Fruit fly (Drosophila melanogaster): ENCODE data around the gene NimC4.

The NimC4 gene

DNA sequence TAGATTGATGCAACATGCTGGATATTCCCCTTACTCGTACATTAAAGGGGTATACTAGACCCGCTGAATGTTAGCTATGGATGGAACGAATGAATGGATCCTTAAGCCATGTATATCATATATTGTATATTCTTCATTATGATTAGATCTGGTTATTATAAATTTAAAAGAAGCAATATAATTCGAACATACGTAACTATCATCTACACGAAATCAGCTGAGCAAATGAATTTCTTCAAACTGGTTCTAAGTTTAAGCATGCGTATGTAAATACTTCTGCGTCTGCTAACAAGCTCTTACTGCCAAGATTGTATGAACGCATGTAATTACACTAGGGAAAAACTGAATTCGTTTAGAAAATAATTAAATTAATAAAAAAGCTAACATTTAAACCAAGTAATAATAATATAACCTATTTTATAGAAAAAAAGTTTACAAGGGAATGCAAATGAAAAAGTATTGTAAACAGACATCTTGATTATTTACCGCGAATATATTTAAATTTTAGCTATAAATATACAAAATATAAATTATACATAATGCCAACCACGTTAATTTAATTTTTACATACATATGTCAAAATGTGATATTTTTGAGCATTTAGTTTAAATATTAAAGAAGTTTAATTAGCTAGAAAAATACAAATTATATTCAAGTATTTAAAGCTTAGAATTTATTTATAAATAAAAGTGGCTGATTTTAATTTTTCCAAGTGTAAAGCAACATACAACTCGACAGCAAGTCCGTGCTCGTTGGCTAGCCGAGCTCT is 26.3 kb upstream of the NimC4 start (continued):
- TF ChIP-seq pan (optimal IDR thresholded peaks at IDR 0.05) (peak in 1 of 2 experiments; percentile 4), pan (GFP tag; optimal IDR thresholded peaks at IDR 0.05 in 1 of 2, IDR thresholded peaks at IDR 0.05 in 1 of 2) (peak in 1 of 2 experiments; percentile 69), CG1792 (GFP tag; optimal IDR thresholded peaks at IDR 0.05) (no peak), CG1602 (GFP tag; optimal IDR thresholded peaks at IDR 0.05) (peak; percentile 35), CG10147 (GFP tag; optimal IDR thresholded peaks at IDR 0.05) (peak; percentile 71), rib (GFP tag; IDR thresholded peaks at IDR 0.05) (no peak), Awh (GFP tag; IDR thresholded peaks at IDR 0.05) (peak; percentile 75), CG31441 (GFP tag; IDR thresholded peaks at IDR 0.05) (peak; percentile 87), scrt (GFP tag; optimal IDR thresholded peaks at IDR 0.05) (no peak), CG30403 (GFP tag; optimal IDR thresholded peaks at IDR 0.05) (peak; percentile 71), dan (GFP tag; IDR thresholded peaks at IDR 0.05) (no peak), pros (GFP tag; optimal IDR thresholded peaks at IDR 0.05) (no peak), C15 (GFP tag; IDR thresholded peaks at IDR 0.05) (no peak), CG9876 (GFP tag; optimal IDR thresholded peaks at IDR 0.05) (no peak), D19A (tag; optimal IDR thresholded peaks at IDR 0.05) (peak; percentile 65)

DNA sequence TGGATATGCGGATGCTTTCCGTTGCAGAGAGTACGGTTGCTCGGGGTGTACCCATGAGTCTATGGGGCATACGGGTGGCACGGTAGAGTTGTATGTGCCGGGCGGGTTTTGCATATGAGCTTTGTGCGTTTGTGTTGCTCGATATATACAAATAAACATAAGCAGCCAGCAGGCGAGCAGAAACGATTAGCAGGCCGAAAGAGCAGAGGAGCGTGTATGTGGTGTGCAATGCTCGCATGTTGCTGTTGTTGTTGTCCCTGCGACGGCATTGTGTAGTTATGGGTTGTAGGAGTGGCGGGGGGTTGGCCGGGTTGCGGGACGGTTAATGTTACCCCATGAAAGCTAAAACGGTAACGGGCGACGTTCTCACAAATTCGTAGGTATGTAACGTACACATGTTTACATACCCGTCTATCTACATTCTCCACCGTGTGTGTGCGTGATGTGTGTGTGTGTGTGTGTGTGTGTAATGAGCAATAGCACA is 25.7 kb upstream of the NimC4 start:
- TF ChIP-seq CG4282 (GFP tag; optimal IDR thresholded peaks at IDR 0.05) (no peak), dysf (GFP tag; IDR thresholded peaks at IDR 0.05) (no peak), CG16815 (GFP tag; optimal IDR thresholded peaks at IDR 0.05) (no peak), CG12236 (GFP tag; optimal IDR thresholded peaks at IDR 0.05) (no peak), ro (GFP tag; IDR thresholded peaks at IDR 0.05) (no peak), Dref (GFP tag; IDR thresholded peaks at IDR 0.05) (no peak), sob (GFP tag; IDR thresholded peaks at IDR 0.05) (no peak), MESR4 (GFP tag; optimal IDR thresholded peaks at IDR 0.05) (no peak), CG7928 (GFP tag; optimal IDR thresholded peaks at IDR 0.05) (no peak), Hr39 (optimal IDR thresholded peaks at IDR 0.05) (no peak), Sry-δ (GFP tag; optimal IDR thresholded peaks at IDR 0.05) (no peak), sens (GFP tag) (peak; percentile 52), Lpt (GFP tag; optimal IDR thresholded peaks at IDR 0.05) (no peak), z (GFP tag; IDR thresholded peaks at IDR 0.05) (0 out of 3 replicates have a peak, but pooled peaks have one; percentile 48), Opbp (GFP tag; IDR thresholded peaks at IDR 0.05; ENCODE audit: partially characterized antibody) (0 out of 3 replicates have a peak, but pooled peaks have one; percentile 27), PHDP (tag; optimal IDR thresholded peaks at IDR 0.05) (no peak), pho (GFP tag; optimal IDR thresholded peaks at IDR 0.05) (no peak), ci (GFP tag; IDR thresholded peaks at IDR 0.05) (peak; percentile 50; the same call in 2 of the 3 replicates), Drgx (GFP tag; IDR thresholded peaks at IDR 0.05) (no peak), CG42726 (GFP tag; IDR thresholded peaks at IDR 0.05; ENCODE audit: partially characterized antibody) (peak; percentile 49), CG6175 (GFP tag; IDR thresholded peaks at IDR 0.05) (peak; percentile 99), CG6854 (GFP tag; optimal IDR thresholded peaks at IDR 0.05) (no peak), dimm (GFP tag; IDR thresholded peaks at IDR 0.05) (no peak), Bgb (GFP tag; IDR thresholded peaks at IDR 0.05; ENCODE audit: partially characterized antibody) (peak; percentile 64; the same call in 1 of the 2 replicates), CG13894 (tag; optimal IDR thresholded peaks at IDR 0.05) (peak; percentile 91), CG2712 (tag; optimal IDR thresholded peaks at IDR 0.05) (no peak), Elba2 (GFP tag; optimal IDR thresholded peaks at IDR 0.05) (no peak), BEAF-32 (GFP tag; optimal IDR thresholded peaks at IDR 0.05) (no peak), dati (GFP tag; IDR thresholded peaks at IDR 0.05) (no peak), Trl (optimal IDR thresholded peaks at IDR 0.05) (peak in 1 of 2 experiments; percentile 12), Trl (GFP tag; optimal IDR thresholded peaks at IDR 0.05) (no peak), ftz-f1 (GFP tag; optimal IDR thresholded peaks at IDR 0.05) (peak; percentile 77), CG18476 (GFP tag; optimal IDR thresholded peaks at IDR 0.05) (no peak), CG3163 (GFP tag; optimal IDR thresholded peaks at IDR 0.05) (peak; percentile 48), crp (GFP tag; optimal IDR thresholded peaks at IDR 0.05) (no peak), Side (GFP tag; optimal IDR thresholded peaks at IDR 0.05) (no peak)
